Fruit fly (Drosophila melanogaster) whole organism, pupa: Measurements from ENCODE around the gene Peritrophin-A.
"Not testable (repeated sequence)": the region's sequence is repeated elsewhere in the genome, so short reads cannot be mapped to it uniquely, and the experiment has no call there.

Experiments used
- CG10348 ChIP-seq: fragments of 200-800 bp; sonication (Bioruptor generic); IDR thresholded peaks from 2 replicates; pipeline ENCODE4 v1.3.6; 2022; ENCODE audit warnings: missing biosample characterization, missing genetic modification characterization
- CG12605 ChIP-seq: fragments of 200-800 bp; sonication (Bioruptor generic); IDR thresholded peaks from 2 replicates; pipeline ENCODE4 v1.3.6; 2022; ENCODE audit warnings: missing biosample characterization, missing genetic modification characterization
- CG13204 ChIP-seq: fragments of 200-800 bp; sonication (Bioruptor generic); optimal IDR thresholded peaks from 2 replicates; lab custom pipeline; 2018; ENCODE audit warnings: missing biosample characterization, mild to moderate bottlenecking, missing genetic modification characterization, moderate library complexity
- CG14655 ChIP-seq: fragments of 200-800 bp; sonication (Bioruptor generic); optimal IDR thresholded peaks from 3 replicates; lab custom pipeline; 2017; ENCODE audit warnings: mild to moderate bottlenecking, missing biosample characterization, missing genetic modification reagents, missing genetic modification characterization
- CG15710 ChIP-seq: fragments of 200-800 bp; sonication (Bioruptor generic); optimal IDR thresholded peaks from 2 replicates; lab custom pipeline; 2018; ENCODE audit warnings: missing biosample characterization, mild to moderate bottlenecking, missing genetic modification characterization, moderate library complexity
- CG17806 ChIP-seq: fragments of 200-800 bp; sonication (Bioruptor generic); optimal IDR thresholded peaks from 2 replicates; lab custom pipeline; 2018; ENCODE audit warnings: missing biosample characterization, mild to moderate bottlenecking, missing genetic modification characterization, moderate library complexity
- CG32121 ChIP-seq: fragments of 200-800 bp; sonication (Bioruptor generic); IDR thresholded peaks from 2 replicates; pipeline ENCODE4 v1.3.6; 2022; ENCODE audit warnings: missing biosample characterization, missing genetic modification characterization
- CG34367 ChIP-seq: fragments of 200-800 bp; sonication (Bioruptor generic); optimal IDR thresholded peaks from 2 replicates; lab custom pipeline; 2018; ENCODE audit warnings: missing biosample characterization, mild to moderate bottlenecking, missing genetic modification characterization
- CG4496 ChIP-seq: fragments of 200-800 bp; sonication (Bioruptor generic); IDR thresholded peaks from 3 replicates; pipeline ENCODE4 v1.3.6; 2022; ENCODE audit warnings: missing biosample characterization, missing genetic modification characterization
- CG8159 ChIP-seq: fragments of 200-800 bp; sonication (Bioruptor generic); optimal IDR thresholded peaks from 3 replicates; lab custom pipeline; 2018; ENCODE audit warnings: missing biosample characterization, mild to moderate bottlenecking, missing genetic modification characterization, moderate library complexity
- CG8301 ChIP-seq: fragments of 200-800 bp; sonication (Bioruptor generic); optimal IDR thresholded peaks from 2 replicates; lab custom pipeline; 2018; ENCODE audit warnings: missing biosample characterization, mild to moderate bottlenecking, missing genetic modification characterization
- CG9948 ChIP-seq: fragments of 200-800 bp; sonication (Bioruptor generic); optimal IDR thresholded peaks from 2 replicates; lab custom pipeline; 2018; ENCODE audit warnings: missing biosample characterization, mild to moderate bottlenecking, missing genetic modification characterization, moderate library complexity
- D1 ChIP-seq: fragments of 200-800 bp; sonication (Bioruptor generic); optimal IDR thresholded peaks from 2 replicates; lab custom pipeline; 2018; ENCODE audit warnings: missing biosample characterization, mild to moderate bottlenecking, missing genetic modification characterization, moderate library complexity
- EcR ChIP-seq: fragments of 200-800 bp; sonication (Bioruptor generic); optimal IDR thresholded peaks from 3 replicates; lab custom pipeline; 2019; ENCODE audit warnings: missing biosample characterization, missing genetic modification characterization, mild to moderate bottlenecking, moderate library complexity, missing genetic modification reagents
- Ets98B ChIP-seq: fragments of 200-800 bp; sonication (Bioruptor generic); IDR thresholded peaks from 2 replicates; pipeline ENCODE4 v1.3.6; 2022; ENCODE audit warnings: missing biosample characterization, missing genetic modification characterization
- Pif1A ChIP-seq: fragments of 200-800 bp; sonication (Bioruptor generic); optimal IDR thresholded peaks from 3 replicates; lab custom pipeline; 2016; ENCODE audit warnings: missing biosample characterization, missing genetic modification characterization
- Pif1B ChIP-seq: fragments of 200-800 bp; sonication (Bioruptor generic); optimal IDR thresholded peaks from 3 replicates; lab custom pipeline; 2016; ENCODE audit warnings: missing biosample characterization, missing genetic modification characterization
- Snoo ChIP-seq: fragments of 200-800 bp; sonication (Bioruptor generic); optimal IDR thresholded peaks from 3 replicates; lab custom pipeline; 2017; ENCODE audit warnings: missing biosample characterization, mild to moderate bottlenecking, missing genetic modification characterization, inconsistent platforms
- fd96Ca ChIP-seq: fragments of 200-800 bp; sonication (Bioruptor generic); IDR thresholded peaks from 3 replicates; pipeline ENCODE4 v1.3.6; 2022; ENCODE audit warnings: missing biosample characterization, missing genetic modification characterization
- gl ChIP-seq: fragments of 200-800 bp; sonication (Bioruptor generic); optimal IDR thresholded peaks from 2 replicates; lab custom pipeline; 2018; ENCODE audit warnings: missing biosample characterization, mild to moderate bottlenecking, missing genetic modification characterization
- rn ChIP-seq: fragments of 200-800 bp; sonication (Bioruptor generic); IDR thresholded peaks from 2 replicates; pipeline ENCODE4 v1.3.6; 2022; ENCODE audit warnings: missing biosample characterization, missing genetic modification characterization

The Peritrophin-A gene

DNA sequence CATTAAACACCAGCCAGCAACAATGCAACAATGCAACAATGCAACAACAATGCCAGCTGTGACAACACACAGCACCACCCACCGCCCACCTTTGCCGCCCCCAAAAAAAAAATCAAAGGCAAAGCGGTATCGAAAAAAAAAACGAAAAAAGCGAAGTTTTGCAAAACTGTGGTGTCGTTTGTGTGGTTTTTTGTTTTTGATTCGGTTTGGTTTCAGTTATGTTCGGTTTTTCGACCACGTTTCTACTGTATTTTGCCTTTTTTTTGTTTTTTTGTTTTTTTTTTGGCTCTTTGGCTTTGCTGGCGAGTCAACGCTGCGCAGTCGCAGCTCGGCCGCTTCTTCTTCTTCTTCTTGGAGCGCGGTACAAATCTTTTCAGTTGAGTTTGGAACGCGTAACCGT lies at the start of gene Peritrophin-A:
Gene Peritrophin-A, plus strand, starts transcription at position 370 of the 400 bp plus-strand sequence.
- TF ChIP-seq gl (tag; lab: Kevin White, UChicago) (no peak), EcR (no peak), Pif1A (GFP tag; lab: Kevin White, UChicago) (peak; percentile 30), CG12605 (GFP tag; lab: Robert Waterston, UW) (peak; percentile 80), D1 (tag; lab: Kevin White, UChicago) (no peak), CG4496 (GFP tag; lab: Robert Waterston, UW) (peak; percentile 75; the same call in 2 of the 3 replicates), CG14655 (GFP tag; lab: Kevin White, UChicago) (no peak), Snoo (peak; percentile 62), fd96Ca (peak; percentile 67; the same call in 2 of the 3 replicates), rn (peak; percentile 39; the same call in 1 of the 2 replicates), Ets98B (peak; percentile 62), CG32121 (peak; percentile 79)
- TF ChIP-seq, all 21 proteins: peak for 8

DNA sequence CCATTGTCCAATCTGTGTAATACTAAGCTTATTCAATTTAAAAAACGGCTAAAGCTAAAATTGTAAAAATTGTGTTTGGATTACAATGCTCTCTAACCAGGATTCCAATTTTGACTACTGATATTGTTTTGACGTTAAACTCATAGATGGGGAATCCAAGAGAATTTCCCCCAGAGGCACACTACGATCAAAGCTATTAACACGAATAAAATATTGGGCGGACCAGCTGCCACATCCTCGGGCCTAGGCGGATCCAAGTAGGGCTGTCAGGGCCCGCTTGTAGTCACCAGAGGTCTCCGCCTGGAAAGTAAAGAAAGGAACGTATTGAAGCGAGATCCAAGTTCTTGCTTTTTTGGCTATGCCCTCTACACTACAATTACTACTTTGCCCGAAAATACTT lies 42.6 kb upstream of the Peritrophin-A start, which contains the start of gene SdicA:
Gene SdicA, minus strand, starts transcription at position 101 of the 400 bp plus-strand sequence.
- TF ChIP-seq CG34367 (tag; lab: Kevin White, UChicago); Pif1B (GFP tag; lab: Kevin White, UChicago); EcR: not testable (repeated sequence)

DNA sequence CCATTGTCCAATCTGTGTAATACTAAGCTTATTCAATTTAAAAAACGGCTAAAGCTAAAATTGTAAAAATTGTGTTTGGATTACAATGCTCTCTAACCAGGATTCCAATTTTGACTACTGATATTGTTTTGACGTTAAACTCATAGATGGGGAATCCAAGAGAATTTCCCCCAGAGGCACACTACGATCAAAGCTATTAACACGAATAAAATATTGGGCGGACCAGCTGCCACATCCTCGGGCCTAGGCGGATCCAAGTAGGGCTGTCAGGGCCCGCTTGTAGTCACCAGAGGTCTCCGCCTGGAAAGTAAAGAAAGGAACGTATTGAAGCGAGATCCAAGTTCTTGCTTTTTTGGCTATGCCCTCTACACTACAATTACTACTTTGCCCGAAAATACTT lies 34.9 kb upstream of the Peritrophin-A start, which contains the start of gene SdicB:
Gene SdicB, minus strand, starts transcription at position 101 of the 400 bp plus-strand sequence.
- TF ChIP-seq CG4496 (GFP tag; lab: Robert Waterston, UW); CG17806; Ets98B: not testable (repeated sequence)

DNA sequence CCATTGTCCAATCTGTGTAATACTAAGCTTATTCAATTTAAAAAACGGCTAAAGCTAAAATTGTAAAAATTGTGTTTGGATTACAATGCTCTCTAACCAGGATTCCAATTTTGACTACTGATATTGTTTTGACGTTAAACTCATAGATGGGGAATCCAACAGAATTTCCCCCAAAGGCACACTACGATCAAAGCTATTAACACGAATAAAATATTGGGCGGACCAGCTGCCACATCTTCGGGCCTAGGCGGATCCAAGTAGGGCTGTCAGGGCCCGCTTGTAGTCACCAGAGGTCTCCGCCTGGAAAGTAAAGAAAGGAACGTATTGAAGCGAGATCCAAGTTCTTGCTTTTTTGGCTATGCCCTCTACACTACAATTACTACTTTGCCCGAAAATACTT lies 27.3 kb upstream of the Peritrophin-A start, which contains the start of gene SdicC:
Gene SdicC, minus strand, starts transcription at position 101 of the 400 bp plus-strand sequence.
- TF ChIP-seq rn, Snoo, CG8301: not testable (repeated sequence)

DNA sequence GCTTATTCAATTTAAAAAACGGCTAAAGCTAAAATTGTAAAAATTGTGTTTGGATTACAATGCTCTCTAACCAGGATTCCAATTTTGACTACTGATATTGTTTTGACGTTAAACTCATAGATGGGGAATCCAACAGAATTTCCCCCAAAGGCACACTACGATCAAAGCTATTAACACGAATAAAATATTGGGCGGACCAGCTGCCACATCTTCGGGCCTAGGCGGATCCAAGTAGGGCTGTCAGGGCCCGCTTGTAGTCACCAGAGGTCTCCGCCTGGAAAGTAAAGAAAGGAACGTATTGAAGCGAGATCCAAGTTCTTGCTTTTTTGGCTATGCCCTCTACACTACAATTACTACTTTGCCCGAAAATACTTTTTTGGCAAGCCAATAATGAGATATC lies 19.5 kb upstream of the Peritrophin-A start, which contains the start of gene Sdic4:
Gene Sdic4, minus strand, starts transcription at position 101 of the 400 bp plus-strand sequence.
- not testable (repeated sequence) for TF ChIP-seq CG14655 (GFP tag; lab: Kevin White, UChicago); CG34367 (tag; lab: Kevin White, UChicago); CG12605 (GFP tag; lab: Robert Waterston, UW)

DNA sequence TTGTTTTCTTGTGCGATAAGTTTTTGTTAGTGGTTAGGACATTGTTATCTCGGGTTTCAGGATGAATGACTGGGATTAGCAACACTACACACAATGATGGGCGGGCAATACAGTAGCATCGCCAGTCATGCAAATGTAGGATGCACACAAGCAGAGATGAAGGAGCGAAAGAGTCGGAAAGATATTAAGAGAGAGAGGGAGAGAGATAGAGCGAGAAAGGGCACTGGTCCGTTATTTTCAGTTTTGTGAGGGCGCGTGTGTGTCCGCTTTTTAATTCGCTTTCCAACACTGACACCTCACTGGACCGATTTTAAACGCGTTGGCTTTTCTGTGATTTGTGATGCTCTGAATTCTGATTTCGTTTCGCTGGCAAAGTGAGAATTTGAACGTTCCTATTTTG lies 12.8 kb upstream of the Peritrophin-A start:
- TF ChIP-seq CG4496 (GFP tag; lab: Robert Waterston, UW) (no peak), Pif1A (GFP tag; lab: Kevin White, UChicago) (no peak), EcR (no peak), CG14655 (GFP tag; lab: Kevin White, UChicago) (no peak), gl (tag; lab: Kevin White, UChicago) (no peak), CG12605 (GFP tag; lab: Robert Waterston, UW) (no peak), CG17806 (no peak), CG34367 (tag; lab: Kevin White, UChicago) (no peak), CG10348 (GFP tag; lab: Robert Waterston, UW) (no peak), Snoo (no peak), Pif1B (GFP tag; lab: Kevin White, UChicago) (no peak), fd96Ca (no peak), CG13204 (GFP tag; lab: Kevin White, UChicago) (no peak), CG8159 (tag; lab: Kevin White, UChicago) (no peak), rn (no peak), D1 (tag; lab: Kevin White, UChicago) (no peak), CG9948 (no peak), CG15710 (tag; lab: Kevin White, UChicago) (no peak), Ets98B (no peak)

DNA sequence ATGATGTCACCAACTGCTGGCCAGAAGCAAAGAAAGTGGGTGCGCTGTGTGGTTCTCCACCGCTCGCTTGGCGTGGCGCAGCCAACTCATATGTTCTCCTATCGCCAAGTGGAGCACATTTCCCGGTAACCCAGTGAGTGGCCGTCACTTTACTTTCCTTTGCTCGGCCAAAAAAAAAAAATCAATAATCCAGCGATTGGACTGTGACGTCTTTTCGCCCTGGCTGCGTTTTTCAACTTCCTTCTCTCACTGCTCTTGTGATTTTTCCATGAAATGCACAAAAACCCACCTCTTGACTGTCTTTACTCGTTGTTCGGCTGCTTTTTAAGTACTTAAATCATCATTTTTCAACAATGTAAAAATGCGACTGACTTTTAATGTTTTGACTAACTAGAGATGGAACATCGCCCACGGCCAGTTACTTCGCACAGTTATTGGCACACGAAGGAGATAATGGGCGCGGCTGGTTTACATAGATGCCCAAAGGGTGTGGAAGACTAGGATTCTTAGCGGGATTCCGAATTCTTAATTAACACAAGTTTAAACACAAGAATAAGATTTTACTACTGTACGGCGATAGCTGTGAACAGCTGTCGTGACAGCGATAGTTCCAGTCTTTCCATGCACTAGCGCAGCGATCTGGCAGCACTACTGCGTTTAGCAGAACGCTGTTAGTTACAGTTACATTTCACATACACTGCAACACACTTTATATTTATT lies 8.5 kb upstream of the Peritrophin-A start, which contains the start of gene sw:
Gene sw, minus strand, starts transcription at position 589 of the 720 bp plus-strand sequence.
- TF ChIP-seq Ets98B, result peak; percentile 33; the same call in 1 of the 2 replicates
- no peak for TF ChIP-seq D1 (tag; lab: Kevin White, UChicago)
- peak; percentile 70; the same call in 2 of the 3 replicates for TF ChIP-seq fd96Ca
- TF ChIP-seq gl (tag; lab: Kevin White, UChicago), result no peak
- peak; percentile 6 for TF ChIP-seq Pif1A (GFP tag; lab: Kevin White, UChicago)
- TF ChIP-seq CG9948, result peak; percentile 30
- no peak for TF ChIP-seq rn
- TF ChIP-seq CG8301, result peak; percentile 8
- TF ChIP-seq CG34367 (tag; lab: Kevin White, UChicago), result no peak
- no peak for TF ChIP-seq CG10348 (GFP tag; lab: Robert Waterston, UW)
- TF ChIP-seq CG15710 (tag; lab: Kevin White, UChicago), result peak; percentile 51
- TF ChIP-seq CG8159 (tag; lab: Kevin White, UChicago), result peak; percentile 51
- TF ChIP-seq CG4496 (GFP tag; lab: Robert Waterston, UW), result peak; percentile 68; the same call in 2 of the 3 replicates
- peak; percentile 32 for TF ChIP-seq Snoo
- peak; percentile 12 for TF ChIP-seq CG17806
